Worm (Caenorhabditis elegans): Measurements from ENCODE around the gene ver-4.

ver-4 gene

DNA sequence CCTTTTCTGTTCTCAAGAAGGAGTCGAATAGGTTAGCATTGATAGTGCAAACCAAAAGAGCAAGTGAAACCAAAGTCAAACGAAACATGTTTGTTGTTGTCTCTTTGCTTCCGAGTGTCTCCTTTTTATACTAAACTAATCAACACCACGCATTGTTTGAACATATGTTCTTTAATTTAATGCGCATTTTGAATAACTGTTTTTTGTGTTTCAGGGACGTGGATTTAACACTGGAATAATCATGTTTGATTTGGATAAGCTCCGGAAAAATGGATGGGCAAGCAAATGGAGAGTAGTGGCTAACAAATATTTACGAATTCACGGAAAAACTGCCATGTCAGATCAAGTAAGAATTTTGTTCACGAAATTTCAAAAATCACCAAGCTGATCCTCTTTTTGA is 14.5 kb upstream of the ver-4 start, which contains the start of gene K09C8.9:
Gene K09C8.9, minus strand, starts transcription at position 101 of the 400 bp plus-strand sequence.
- TF ChIP-seq aly-1 (tag; optimal IDR thresholded peaks at IDR 0.05) (no peak), hmg-4 (GFP tag; optimal IDR thresholded peaks at IDR 0.05) (no peak), B0310.2 (tag; optimal IDR thresholded peaks at IDR 0.05) (no peak), F13C5.2 (tag; optimal IDR thresholded peaks at IDR 0.05) (no peak), ceh-13 (GFP tag; optimal IDR thresholded peaks at IDR 0.05) (no peak), tbx-11 (GFP tag; IDR thresholded peaks at IDR 0.05) (no peak), scrt-1 (GFP tag; IDR thresholded peaks at IDR 0.05) (no peak), sea-1 (GFP tag; conservative IDR thresholded peaks at IDR 0.05) (no peak), ceh-36 (tag; optimal IDR thresholded peaks at IDR 0.05) (no peak), flt-1 (GFP tag; IDR thresholded peaks at IDR 0.05) (no peak), pes-1 (GFP tag; IDR thresholded peaks at IDR 0.05) (no peak), hnd-1 (tag; optimal IDR thresholded peaks at IDR 0.05) (no peak), tra-4 (tag; optimal IDR thresholded peaks at IDR 0.05) (no peak), hmbx-1 (tag; optimal IDR thresholded peaks at IDR 0.05) (no peak), ets-7 (tag; optimal IDR thresholded peaks at IDR 0.05) (no peak), ama-1 (optimal IDR thresholded peaks at IDR 0.05) (no peak), tbx-37 (GFP tag; conservative IDR thresholded peaks at IDR 0.05) (no peak)

DNA sequence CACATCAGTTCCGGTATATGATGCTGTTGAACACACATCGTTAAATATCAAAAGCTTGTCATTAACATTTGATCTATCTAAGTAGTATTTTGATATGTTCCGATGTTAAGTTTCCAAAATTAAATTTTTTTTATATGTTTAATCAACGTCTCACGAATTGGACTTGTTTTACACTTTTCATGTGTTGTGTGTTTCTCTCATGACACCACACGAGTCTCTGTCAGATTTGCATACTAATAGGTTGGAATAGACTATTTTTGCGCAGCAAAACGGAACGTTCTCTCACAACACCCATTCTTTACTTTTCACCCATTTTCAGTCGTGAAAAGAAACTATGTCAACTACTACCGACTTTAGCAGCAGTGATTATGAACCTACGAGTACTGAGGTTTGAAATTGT is 11.5 kb upstream of the ver-4 start, which contains the start of gene K09C8.8:
Gene K09C8.8, plus strand, starts transcription at position 301 of the 400 bp plus-strand sequence.
- TF ChIP-seq hmbx-1 (tag; optimal IDR thresholded peaks at IDR 0.05): no peak
- no peak for TF ChIP-seq tbx-11 (GFP tag; IDR thresholded peaks at IDR 0.05)
- no peak for TF ChIP-seq tbx-37 (GFP tag; conservative IDR thresholded peaks at IDR 0.05)
- TF ChIP-seq scrt-1 (GFP tag; IDR thresholded peaks at IDR 0.05): no peak
- no peak for TF ChIP-seq ceh-13 (GFP tag; optimal IDR thresholded peaks at IDR 0.05)
- no peak for TF ChIP-seq tra-4 (tag; optimal IDR thresholded peaks at IDR 0.05)
- TF ChIP-seq ama-1 (optimal IDR thresholded peaks at IDR 0.05): no peak
- TF ChIP-seq ets-7 (tag; optimal IDR thresholded peaks at IDR 0.05): no peak
- no peak for TF ChIP-seq pes-1 (GFP tag; IDR thresholded peaks at IDR 0.05)
- no peak for TF ChIP-seq ceh-36 (tag; optimal IDR thresholded peaks at IDR 0.05)

DNA sequence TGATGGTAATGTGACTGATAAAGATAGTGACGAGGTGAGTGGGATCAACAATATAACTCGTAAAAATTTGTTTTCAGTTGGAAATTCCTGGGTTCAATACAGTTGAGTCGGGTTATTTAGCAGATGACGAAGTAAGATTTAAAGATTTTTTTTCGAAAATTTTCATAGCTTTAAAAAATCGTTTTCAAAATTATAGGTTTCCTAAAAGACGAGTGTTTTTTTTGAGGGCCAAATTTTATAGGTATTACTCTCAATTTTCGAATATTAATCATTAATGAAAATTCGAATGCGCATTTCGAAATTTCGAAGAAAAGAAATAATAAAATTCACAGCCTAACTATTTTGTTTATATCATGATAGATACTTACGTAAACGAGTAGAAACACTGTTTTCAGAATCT is 11.0 kb upstream of the ver-4 start:
- no peak for TF ChIP-seq ets-7 (tag; optimal IDR thresholded peaks at IDR 0.05)
- no peak for TF ChIP-seq aly-1 (tag; optimal IDR thresholded peaks at IDR 0.05)
- no peak for TF ChIP-seq hnd-1 (tag; optimal IDR thresholded peaks at IDR 0.05)
- TF ChIP-seq hmg-4 (GFP tag; optimal IDR thresholded peaks at IDR 0.05): no peak
- no peak for TF ChIP-seq ceh-36 (tag; optimal IDR thresholded peaks at IDR 0.05)
- TF ChIP-seq flt-1 (GFP tag; IDR thresholded peaks at IDR 0.05): no peak
- no peak for TF ChIP-seq tbx-11 (GFP tag; IDR thresholded peaks at IDR 0.05)
- no peak for TF ChIP-seq tra-4 (tag; optimal IDR thresholded peaks at IDR 0.05)
- no peak for TF ChIP-seq tbx-37 (GFP tag; conservative IDR thresholded peaks at IDR 0.05)
- no peak for TF ChIP-seq pes-1 (GFP tag; IDR thresholded peaks at IDR 0.05)
- no peak for TF ChIP-seq ama-1 (optimal IDR thresholded peaks at IDR 0.05)
- TF ChIP-seq ceh-13 (GFP tag; optimal IDR thresholded peaks at IDR 0.05): no peak
- no peak for TF ChIP-seq sea-1 (GFP tag; conservative IDR thresholded peaks at IDR 0.05)
- TF ChIP-seq B0310.2 (tag; optimal IDR thresholded peaks at IDR 0.05): no peak
- TF ChIP-seq scrt-1 (GFP tag; IDR thresholded peaks at IDR 0.05): no peak
- no peak for TF ChIP-seq F13C5.2 (tag; optimal IDR thresholded peaks at IDR 0.05)
- no peak for TF ChIP-seq hmbx-1 (tag; optimal IDR thresholded peaks at IDR 0.05)

DNA sequence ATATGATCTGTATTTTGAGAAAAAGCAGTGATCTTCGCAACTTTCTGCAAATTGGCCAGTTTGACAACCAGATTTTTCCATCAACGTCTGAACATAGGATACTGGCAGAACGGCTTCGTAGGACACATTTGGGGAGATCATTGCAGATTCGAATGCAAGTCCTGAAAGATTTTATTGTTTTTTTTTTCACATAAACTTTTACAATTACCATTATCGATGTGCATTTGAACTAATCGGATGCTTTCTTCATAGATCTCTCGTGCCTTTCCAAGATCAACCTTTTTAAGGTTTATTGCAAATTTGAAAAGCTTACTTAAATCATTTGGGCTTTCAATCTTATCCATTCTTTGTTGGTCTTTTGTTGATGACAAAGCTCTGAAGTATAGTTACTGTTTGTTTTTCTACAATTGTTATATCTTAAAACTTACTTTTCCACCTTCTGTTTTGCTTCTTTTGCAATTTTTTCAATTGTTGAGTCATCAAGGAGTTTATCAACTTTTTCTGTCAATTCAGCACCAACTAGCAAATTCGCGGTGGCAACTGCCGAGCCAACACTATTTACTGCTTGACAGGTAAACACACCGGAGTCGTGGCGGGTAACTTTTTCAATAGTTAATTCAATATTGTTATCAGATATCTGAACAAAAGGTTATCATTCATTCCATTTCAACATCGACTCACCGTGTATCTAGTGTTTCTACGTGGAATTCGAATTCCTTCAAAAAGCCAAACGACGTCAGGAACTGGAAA is 5.5 kb upstream of the ver-4 start:
- TF ChIP-seq F13C5.2 (tag; optimal IDR thresholded peaks at IDR 0.05) (no peak), hmbx-1 (tag; optimal IDR thresholded peaks at IDR 0.05) (no peak), B0310.2 (tag; optimal IDR thresholded peaks at IDR 0.05) (no peak), hnd-1 (tag; optimal IDR thresholded peaks at IDR 0.05) (no peak), aly-1 (tag; optimal IDR thresholded peaks at IDR 0.05) (no peak)

DNA sequence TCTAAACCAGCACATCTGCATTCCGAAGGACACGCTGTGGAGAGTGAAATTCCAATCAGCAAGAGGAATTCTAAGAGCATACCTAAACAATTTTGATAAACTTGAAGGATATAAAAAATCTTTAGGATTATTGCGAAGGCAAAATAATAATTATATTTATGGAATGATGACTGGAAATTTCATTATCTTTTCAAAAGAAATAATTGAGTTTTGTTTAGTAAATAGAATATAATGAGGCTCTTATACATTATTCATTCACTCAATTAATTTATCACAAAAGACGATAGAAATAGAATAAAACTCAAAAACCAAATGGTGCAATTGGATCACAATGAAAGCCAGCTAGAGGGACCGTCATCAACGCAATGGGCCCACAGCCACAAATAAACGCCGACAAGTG is 3.0 kb upstream of the ver-4 start, which contains the start of gene pxn-2:
Gene pxn-2, minus strand, starts transcription at position 101 of the 400 bp plus-strand sequence.
- no peak for TF ChIP-seq hmbx-1 (tag; optimal IDR thresholded peaks at IDR 0.05)
- no peak for TF ChIP-seq ets-7 (tag; optimal IDR thresholded peaks at IDR 0.05)
- TF ChIP-seq hmg-4 (GFP tag; optimal IDR thresholded peaks at IDR 0.05): no peak
- no peak for TF ChIP-seq sea-1 (GFP tag; conservative IDR thresholded peaks at IDR 0.05)
- no peak for TF ChIP-seq pes-1 (GFP tag; IDR thresholded peaks at IDR 0.05)
- no peak for TF ChIP-seq ceh-36 (tag; optimal IDR thresholded peaks at IDR 0.05)
- TF ChIP-seq flt-1 (GFP tag; IDR thresholded peaks at IDR 0.05): no peak
- no peak for TF ChIP-seq tbx-37 (GFP tag; conservative IDR thresholded peaks at IDR 0.05)
- TF ChIP-seq B0310.2 (tag; optimal IDR thresholded peaks at IDR 0.05): no peak
- TF ChIP-seq tbx-11 (GFP tag; IDR thresholded peaks at IDR 0.05): no peak
- TF ChIP-seq hnd-1 (tag; optimal IDR thresholded peaks at IDR 0.05): no peak
- no peak for TF ChIP-seq scrt-1 (GFP tag; IDR thresholded peaks at IDR 0.05)
- TF ChIP-seq tra-4 (tag; optimal IDR thresholded peaks at IDR 0.05): no peak
- TF ChIP-seq F13C5.2 (tag; optimal IDR thresholded peaks at IDR 0.05): no peak
- TF ChIP-seq ama-1 (optimal IDR thresholded peaks at IDR 0.05): no peak
- no peak for TF ChIP-seq aly-1 (tag; optimal IDR thresholded peaks at IDR 0.05)
- no peak for TF ChIP-seq ceh-13 (GFP tag; optimal IDR thresholded peaks at IDR 0.05)

- TF ChIP-seq tra-4 (tag; optimal IDR thresholded peaks at IDR 0.05) (no peak), tbx-37 (GFP tag; conservative IDR thresholded peaks at IDR 0.05) (no peak), ama-1 (optimal IDR thresholded peaks at IDR 0.05) (no peak), ceh-36 (tag; optimal IDR thresholded peaks at IDR 0.05) (no peak), ceh-13 (GFP tag; optimal IDR thresholded peaks at IDR 0.05) (no peak), ets-7 (tag; optimal IDR thresholded peaks at IDR 0.05) (no peak), hnd-1 (tag; optimal IDR thresholded peaks at IDR 0.05) (no peak), sea-1 (GFP tag; conservative IDR thresholded peaks at IDR 0.05) (no peak), B0310.2 (tag; optimal IDR thresholded peaks at IDR 0.05) (no peak), flt-1 (GFP tag; IDR thresholded peaks at IDR 0.05) (no peak), pes-1 (GFP tag; IDR thresholded peaks at IDR 0.05) (no peak), scrt-1 (GFP tag; IDR thresholded peaks at IDR 0.05) (no peak), F13C5.2 (tag; optimal IDR thresholded peaks at IDR 0.05) (no peak), hmbx-1 (tag; optimal IDR thresholded peaks at IDR 0.05) (no peak), tbx-11 (GFP tag; IDR thresholded peaks at IDR 0.05) (no peak)
Observed at ce11 chrX:10981374-10981773, 777 bp upstream of the ver-4 start.

- TF ChIP-seq F13C5.2 (tag; optimal IDR thresholded peaks at IDR 0.05) (no peak), hnd-1 (tag; optimal IDR thresholded peaks at IDR 0.05) (no peak), scrt-1 (GFP tag; IDR thresholded peaks at IDR 0.05) (0 out of 2 replicates have a peak, but pooled peaks have one; percentile 12)
Observed at ce11 chrX:10989286-10989685, 7.1 kb downstream of the ver-4 start.
